Worm (Caenorhabditis elegans) whole organism, L3 larva: Measurements from ENCODE around the gene btb-2.

Experiments used
- daf-12 ChIP-seq: fragments of 150-350 bp; optimal IDR thresholded peaks from 2 replicates; lab custom pipeline; 2014; ENCODE audit warnings: missing biosample characterization, missing genetic modification reagents, missing genetic modification characterization
- egl-27 ChIP-seq: sonication (generic microtip); optimal IDR thresholded peaks from 4 replicates; lab custom pipeline; 2017; ENCODE audit warnings: missing biosample characterization, missing genetic modification reagents, missing genetic modification characterization
- elt-3 ChIP-seq, 3 experiments: fragments of 150-350 bp in 1 of 3; sonication (generic microtip) in 2 of 3; optimal IDR thresholded peaks; 2 replicates in 2 of 3; 4 replicates in 1 of 3; lab custom pipeline; 2014 to 2017; ENCODE audit warnings: missing biosample characterization in 3 of 3, missing genetic modification characterization in 3 of 3
- eor-1 ChIP-seq, 2 experiments: fragments of 150-350 bp; optimal IDR thresholded peaks; 2 replicates each; lab custom pipeline; 2014 to 2018; ENCODE audit warnings: missing biosample characterization in 2 of 2, missing genetic modification characterization in 2 of 2
- nhr-237 ChIP-seq: fragments of 150-350 bp; optimal IDR thresholded peaks from 2 replicates; lab custom pipeline; 2014; ENCODE audit warnings: missing biosample characterization, missing genetic modification characterization
- nhr-76 ChIP-seq: fragments of 150-350 bp; sonication (generic microtip); optimal IDR thresholded peaks from 5 replicates; lab custom pipeline; 2014; ENCODE audit warnings: missing biosample characterization, missing genetic modification characterization
- nhr-77 ChIP-seq: fragments of 150-350 bp; optimal IDR thresholded peaks from 2 replicates; lab custom pipeline; 2014; ENCODE audit warnings: missing biosample characterization, missing genetic modification characterization
- unc-62 ChIP-seq: fragments of 150-350 bp; sonication (generic microtip); optimal IDR thresholded peaks from 4 replicates; lab custom pipeline; 2014; ENCODE audit warnings: missing biosample characterization, missing genetic modification reagents, missing genetic modification characterization

- no peak for TF ChIP-seq unc-62 (GFP tag; lab: Kevin White, UChicago)
- no peak for TF ChIP-seq nhr-237 (tag; lab: Kevin White, UChicago)
- no peak for TF ChIP-seq elt-3 (tag; optimal IDR thresholded peaks at IDR 0.05; lab: Kevin White, UChicago)
- TF ChIP-seq nhr-76, result no peak
- no peak for TF ChIP-seq daf-12 (tag; lab: Kevin White, UChicago)
- TF ChIP-seq eor-1 (tag; optimal IDR thresholded peaks at IDR 0.05; lab: Kevin White, UChicago), result no peak
- TF ChIP-seq nhr-77, result no peak
- TF ChIP-seq egl-27 (tag; lab: Kevin White, UChicago), result no peak
Observed at ce11 chrII:6386467-6386866, 15.3 kb upstream of the btb-2 start, which contains the start of gene F58F12.4.
